Worm (Caenorhabditis elegans) whole organism, L2 larva: ENCODE measurements around the gene srd-56.

Experiments used
- C34F6.9 ChIP-seq: fragments of 150-350 bp; optimal IDR thresholded peaks from 2 replicates; lab custom pipeline; 2014; ENCODE audit warnings: missing biosample characterization, missing genetic modification characterization
- aly-2 ChIP-seq: fragments of 150-350 bp; optimal IDR thresholded peaks from 2 replicates; lab custom pipeline; 2014; ENCODE audit warnings: missing biosample characterization, missing genetic modification characterization
- ceh-82 ChIP-seq: fragments of 150-350 bp; optimal IDR thresholded peaks from 2 replicates; lab custom pipeline; 2014; ENCODE audit warnings: missing biosample characterization, missing genetic modification characterization
- crh-2 ChIP-seq: sonication (generic microtip); optimal IDR thresholded peaks from 2 replicates; lab custom pipeline; 2017; ENCODE audit warnings: missing biosample characterization, missing genetic modification characterization
- elt-3 ChIP-seq: sonication (generic microtip); optimal IDR thresholded peaks from 2 replicates; lab custom pipeline; 2017; ENCODE audit warnings: missing biosample characterization, missing genetic modification characterization
- nhr-11 ChIP-seq: fragments of 150-350 bp; optimal IDR thresholded peaks from 2 replicates; lab custom pipeline; 2014; ENCODE audit warnings: missing biosample characterization, missing genetic modification characterization
- nhr-23 ChIP-seq: fragments of 150-350 bp; optimal IDR thresholded peaks from 2 replicates; lab custom pipeline; 2014; ENCODE audit warnings: missing biosample characterization, missing genetic modification reagents, missing genetic modification characterization
- nhr-237 ChIP-seq: fragments of 150-350 bp; optimal IDR thresholded peaks from 2 replicates; lab custom pipeline; 2014; ENCODE audit warnings: missing biosample characterization, missing genetic modification characterization
- nhr-25 ChIP-seq: fragments of 150-350 bp; sonication (generic microtip); optimal IDR thresholded peaks from 3 replicates; lab custom pipeline; 2014; ENCODE audit warnings: missing biosample characterization, missing genetic modification characterization
- snpc-4 ChIP-seq: fragments of 150-350 bp; optimal IDR thresholded peaks from 2 replicates; lab custom pipeline; 2014; ENCODE audit warnings: missing biosample characterization, missing genetic modification characterization
- unc-62 ChIP-seq: fragments of 150-350 bp; optimal IDR thresholded peaks from 2 replicates; lab custom pipeline; 2014; ENCODE audit warnings: missing biosample characterization, missing genetic modification reagents, missing genetic modification characterization
- ztf-11 ChIP-seq: sonication (generic microtip); optimal IDR thresholded peaks from 2 replicates; lab custom pipeline; 2017; ENCODE audit warnings: missing biosample characterization, missing genetic modification characterization

DNA sequence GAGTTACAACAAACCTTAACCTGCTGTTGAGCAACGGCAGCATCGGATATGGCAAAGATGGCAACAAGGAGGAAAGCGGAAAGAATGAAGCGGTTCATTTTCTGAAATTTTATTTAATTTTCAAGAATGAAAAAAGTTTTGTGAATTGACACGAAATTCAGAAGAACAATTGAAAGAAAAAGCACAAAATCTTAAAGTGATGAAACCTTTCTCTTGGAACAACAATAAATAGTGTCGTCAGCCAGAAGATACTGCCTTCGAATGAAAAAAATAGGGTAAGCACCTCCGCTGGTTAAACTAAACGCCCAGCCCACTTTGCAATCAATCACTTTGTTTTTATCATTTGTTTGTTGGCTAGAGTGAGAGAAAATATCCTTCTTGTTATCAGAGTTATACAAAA is 9.0 kb upstream of the srd-56 start, which contains the start of gene E04F6.9:
- TF ChIP-seq ztf-11 (tag; lab: Kevin White, UChicago) (no peak), nhr-237 (tag; lab: Kevin White, UChicago) (no peak), unc-62 (GFP tag; lab: Kevin White, UChicago) (no peak), elt-3 (tag; lab: Kevin White, UChicago) (no peak), snpc-4 (tag; lab: Kevin White, UChicago) (no peak), C34F6.9 (tag; lab: Kevin White, UChicago) (no peak), nhr-11 (no peak), crh-2 (tag; lab: Kevin White, UChicago) (no peak), aly-2 (no peak), nhr-25 (no peak), ceh-82 (no peak), nhr-23 (tag; lab: Kevin White, UChicago) (no peak)
